Worm (Caenorhabditis elegans) whole organism, young adult: ENCODE measurements around the gene K07E3.1.
A peak's percentile ranks its signal among the peaks of the same experiment; 100 is the strongest.

ENCODE experiments used
- B0035.1 ChIP-seq: sonication (generic microtip); optimal IDR thresholded peaks from 2 replicates; lab custom pipeline; 2016; ENCODE audit warnings: missing genetic modification characterization, mild to moderate bottlenecking, missing compliant biosample characterization, missing genotype, missing genetic modification reagents
- C17E4.6 ChIP-seq: fragments of 200-800 bp; sonication (Bioruptor generic); IDR thresholded peaks from 2 replicates; pipeline ENCODE4 v1.3.6; 2022; ENCODE audit warnings: missing genetic modification reagents, missing genetic modification characterization, missing compliant biosample characterization
- F10E7.11 ChIP-seq: sonication (generic microtip); optimal IDR thresholded peaks from 2 replicates; lab custom pipeline; 2017; ENCODE audit warnings: mild to moderate bottlenecking, missing genetic modification characterization, moderate library complexity, missing compliant biosample characterization
- F57C9.4 ChIP-seq: sonication (generic microtip); optimal IDR thresholded peaks from 2 replicates; lab custom pipeline; 2017; ENCODE audit warnings: mild to moderate bottlenecking, missing genetic modification characterization, missing compliant biosample characterization
- T07F8.4 ChIP-seq: sonication (generic microtip); optimal IDR thresholded peaks from 2 replicates; lab custom pipeline; 2016; ENCODE audit warnings: mild to moderate bottlenecking, missing genetic modification characterization, moderate library complexity, missing compliant biosample characterization
- T26A5.8 ChIP-seq: sonication (generic microtip); optimal IDR thresholded peaks from 2 replicates; lab custom pipeline; 2016; ENCODE audit warnings: missing genetic modification characterization, missing compliant biosample characterization
- Y53F4B.3 ChIP-seq: fragments of 200-800 bp; sonication (Bioruptor generic); IDR thresholded peaks from 2 replicates; pipeline ENCODE4 v1.3.6; 2022; ENCODE audit warnings: missing genetic modification reagents, missing genetic modification characterization, missing compliant biosample characterization
- Y79H2A.3 ChIP-seq: fragments of 200-800 bp; sonication (Bioruptor generic); conservative IDR thresholded peaks from 2 replicates; pipeline ENCODE4 v1.3.6; 2022; ENCODE audit warnings: missing genetic modification reagents, missing genetic modification characterization, missing compliant biosample characterization
- ZK185.1 ChIP-seq: sonication (generic microtip); optimal IDR thresholded peaks from 2 replicates; lab custom pipeline; 2016; ENCODE audit warnings: mild to moderate bottlenecking, missing genetic modification characterization, missing compliant biosample characterization; ENCODE audit not compliant: poor library complexity, severe bottlenecking
- athp-1 ChIP-seq: sonication (generic microtip); optimal IDR thresholded peaks from 2 replicates; lab custom pipeline; 2017; ENCODE audit warnings: mild to moderate bottlenecking, missing genetic modification characterization, missing compliant biosample characterization
- attf-3 ChIP-seq: fragments of 200-800 bp; sonication (Bioruptor generic); conservative IDR thresholded peaks from 2 replicates; pipeline ENCODE4 v1.3.6; 2022; ENCODE audit warnings: missing genetic modification reagents, missing genetic modification characterization, missing compliant biosample characterization
- bed-2 ChIP-seq: fragments of 200-800 bp; sonication (Bioruptor generic); IDR thresholded peaks from 2 replicates; pipeline ENCODE4 v1.3.6; 2022; ENCODE audit warnings: missing genetic modification reagents, missing genetic modification characterization, missing compliant biosample characterization
- dpff-1 ChIP-seq: sonication (generic microtip); optimal IDR thresholded peaks from 2 replicates; lab custom pipeline; 2017; ENCODE audit warnings: mild to moderate bottlenecking, missing genetic modification characterization, missing compliant biosample characterization
- gei-17 ChIP-seq: fragments of 200-800 bp; sonication (Bioruptor generic); optimal IDR thresholded peaks from 2 replicates; lab custom pipeline; 2018; ENCODE audit warnings: mild to moderate bottlenecking, missing genetic modification characterization, missing compliant biosample characterization
- him-1 ChIP-seq: sonication (generic microtip); optimal IDR thresholded peaks from 2 replicates; lab custom pipeline; 2016; ENCODE audit warnings: missing genotype, missing genetic modification reagents, missing genetic modification characterization, missing compliant biosample characterization
- hlh-26 ChIP-seq: fragments of 200-800 bp; sonication (Bioruptor generic); conservative IDR thresholded peaks from 2 replicates; pipeline ENCODE4 v1.3.6; 2022; ENCODE audit warnings: missing genetic modification reagents, missing genetic modification characterization, missing compliant biosample characterization
- lsl-1 ChIP-seq: fragments of 200-800 bp; sonication (Bioruptor generic); optimal IDR thresholded peaks from 2 replicates; lab custom pipeline; 2018; ENCODE audit warnings: mild to moderate bottlenecking, missing genetic modification characterization, moderate library complexity, missing compliant biosample characterization
- lsy-27 ChIP-seq: sonication (generic microtip); optimal IDR thresholded peaks from 2 replicates; lab custom pipeline; 2017; ENCODE audit warnings: missing genetic modification characterization, mild to moderate bottlenecking, missing compliant biosample characterization, antibody characterized with exemption, missing genotype, borderline replicate concordance; ENCODE audit not compliant: insufficient read depth
- madf-6 ChIP-seq: fragments of 200-800 bp; sonication (Bioruptor generic); IDR thresholded peaks from 2 replicates; pipeline ENCODE4 v1.3.6; 2022; ENCODE audit warnings: missing genetic modification reagents, missing genetic modification characterization, missing compliant biosample characterization
- madf-8 ChIP-seq: fragments of 200-800 bp; sonication (Bioruptor generic); conservative IDR thresholded peaks from 2 replicates; pipeline ENCODE4 v1.3.6; 2022; ENCODE audit warnings: missing genetic modification reagents, missing genetic modification characterization, missing compliant biosample characterization
- mcd-1 ChIP-seq: fragments of 200-800 bp; sonication (Bioruptor generic); IDR thresholded peaks from 2 replicates; pipeline ENCODE4 v1.3.6; 2022; ENCODE audit warnings: missing genetic modification reagents, missing genetic modification characterization, missing compliant biosample characterization
- mes-4 ChIP-seq: sonication (generic microtip); optimal IDR thresholded peaks from 2 replicates; lab custom pipeline; 2016; ENCODE audit warnings: missing genotype, missing genetic modification characterization, missing compliant biosample characterization
- nhr-179 ChIP-seq: sonication (generic microtip); optimal IDR thresholded peaks from 2 replicates; lab custom pipeline; 2016; ENCODE audit warnings: mild to moderate bottlenecking, missing genetic modification characterization, missing compliant biosample characterization
- nhr-27 ChIP-seq: fragments of 200-800 bp; sonication (Bioruptor generic); optimal IDR thresholded peaks from 2 replicates; lab custom pipeline; 2018; ENCODE audit warnings: mild to moderate bottlenecking, missing genetic modification characterization, moderate library complexity, missing compliant biosample characterization
- nhr-80 ChIP-seq: sonication (generic microtip); optimal IDR thresholded peaks from 2 replicates; lab custom pipeline; 2016; ENCODE audit warnings: missing genetic modification characterization, missing compliant biosample characterization
- pbrm-1 ChIP-seq: fragments of 200-800 bp; sonication (Bioruptor generic); IDR thresholded peaks from 2 replicates; pipeline ENCODE4 v1.3.6; 2022; ENCODE audit warnings: missing genetic modification reagents, missing genetic modification characterization, missing compliant biosample characterization
- pha-4 ChIP-seq: fragments of 150-350 bp; sonication (generic microtip); optimal IDR thresholded peaks from 2 replicates; lab custom pipeline; 2014; ENCODE audit warnings: missing biosample characterization, missing genetic modification reagents, missing genetic modification characterization
- repo-1 ChIP-seq: sonication (generic microtip); optimal IDR thresholded peaks from 2 replicates; lab custom pipeline; 2017; ENCODE audit warnings: mild to moderate bottlenecking, missing genetic modification characterization, missing compliant biosample characterization
- sdz-38 ChIP-seq: sonication (generic microtip); optimal IDR thresholded peaks from 2 replicates; lab custom pipeline; 2016; ENCODE audit warnings: missing genotype, missing genetic modification characterization, missing compliant biosample characterization
- sea-2 ChIP-seq: fragments of 200-800 bp; sonication (Bioruptor generic); IDR thresholded peaks from 2 replicates; pipeline ENCODE4 v1.3.6; 2022; ENCODE audit warnings: missing genetic modification characterization, missing compliant biosample characterization
- snpc-1.1 ChIP-seq: sonication (generic microtip); optimal IDR thresholded peaks from 2 replicates; lab custom pipeline; 2017; ENCODE audit warnings: missing genetic modification characterization, mild to moderate bottlenecking, missing compliant biosample characterization, antibody characterized with exemption, moderate library complexity, missing genotype, missing genetic modification reagents; ENCODE audit not compliant: insufficient read depth
- snpc-1.3 ChIP-seq: sonication (generic microtip); optimal IDR thresholded peaks from 2 replicates; lab custom pipeline; 2017; ENCODE audit warnings: missing genetic modification characterization, mild to moderate bottlenecking, missing compliant biosample characterization, antibody characterized with exemption, moderate library complexity, missing genotype, missing genetic modification reagents; ENCODE audit not compliant: insufficient read depth
- snpc-3.4 ChIP-seq: sonication (generic microtip); optimal IDR thresholded peaks from 2 replicates; lab custom pipeline; 2017; ENCODE audit warnings: missing genetic modification characterization, mild to moderate bottlenecking, missing compliant biosample characterization, antibody characterized with exemption, moderate library complexity, missing genotype, missing genetic modification reagents
- tbp1 ChIP-seq: fragments of 200-800 bp; sonication (Bioruptor generic); optimal IDR thresholded peaks from 2 replicates; lab custom pipeline; 2018; ENCODE audit warnings: mild to moderate bottlenecking, missing genetic modification characterization, missing compliant biosample characterization
- tbx-9 ChIP-seq: sonication (generic microtip); optimal IDR thresholded peaks from 2 replicates; lab custom pipeline; 2016; ENCODE audit warnings: borderline replicate concordance, missing genetic modification characterization, inconsistent platforms, missing compliant biosample characterization
- xnd-1 ChIP-seq: sonication (generic microtip); optimal IDR thresholded peaks from 2 replicates; lab custom pipeline; 2016; ENCODE audit warnings: missing genotype, missing genetic modification reagents, missing genetic modification characterization, missing compliant biosample characterization
- zfh-2 ChIP-seq: fragments of 200-800 bp; sonication (Bioruptor generic); conservative IDR thresholded peaks from 2 replicates; pipeline ENCODE4 v1.3.6; 2022; ENCODE audit warnings: missing genetic modification reagents, missing genetic modification characterization, missing compliant biosample characterization
- zim-3 ChIP-seq: sonication (generic microtip); optimal IDR thresholded peaks from 2 replicates; lab custom pipeline; 2017; ENCODE audit warnings: mild to moderate bottlenecking, missing genetic modification characterization, moderate library complexity, missing compliant biosample characterization

Gene K07E3.1

DNA sequence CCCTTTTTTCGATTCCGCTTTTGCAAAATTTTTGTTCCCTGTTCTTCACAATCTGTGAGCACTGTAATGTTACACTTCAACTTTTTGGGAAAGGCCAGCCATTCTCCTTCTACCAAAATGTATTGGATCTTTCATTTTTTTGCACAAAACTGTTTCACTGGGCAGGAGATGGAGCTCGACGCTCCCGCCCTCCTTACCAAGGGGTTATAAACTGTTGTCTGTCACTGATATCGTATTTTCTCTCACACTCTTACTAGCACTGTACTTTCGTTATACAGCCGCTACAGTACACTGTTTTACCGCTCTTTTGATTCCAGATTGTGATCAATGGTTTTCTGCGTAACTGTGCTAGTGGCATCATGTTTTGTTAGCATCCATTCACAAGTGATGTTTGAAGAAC is 32.5 kb upstream of the K07E3.1 start, which contains the start of gene C46F2.1:
TSS of gene C46F2.1 (plus strand) at position 301 of the 400 bp plus-strand sequence.
- TF ChIP-seq nhr-27 (no peak), F57C9.4 (tag; lab: Kevin White, UChicago) (no peak), gei-17 (GFP tag; lab: Kevin White, UChicago) (no peak), lsy-27 (no peak), sdz-38 (no peak), madf-8 (no peak), dpff-1 (tag; lab: Kevin White, UChicago) (no peak), nhr-179 (tag; lab: Kevin White, UChicago) (no peak), Y79H2A.3 (no peak), bed-2 (GFP tag; lab: Robert Waterston, UW) (no peak), T07F8.4 (no peak), repo-1 (tag; lab: Kevin White, UChicago) (no peak), C17E4.6 (GFP tag; lab: Robert Waterston, UW) (no peak), lsl-1 (GFP tag; lab: Kevin White, UChicago) (no peak), nhr-80 (tag; lab: Kevin White, UChicago) (no peak), tbp1 (GFP tag; lab: Kevin White, UChicago) (no peak), tbx-9 (no peak), madf-6 (GFP tag; lab: Robert Waterston, UW) (no peak)

DNA sequence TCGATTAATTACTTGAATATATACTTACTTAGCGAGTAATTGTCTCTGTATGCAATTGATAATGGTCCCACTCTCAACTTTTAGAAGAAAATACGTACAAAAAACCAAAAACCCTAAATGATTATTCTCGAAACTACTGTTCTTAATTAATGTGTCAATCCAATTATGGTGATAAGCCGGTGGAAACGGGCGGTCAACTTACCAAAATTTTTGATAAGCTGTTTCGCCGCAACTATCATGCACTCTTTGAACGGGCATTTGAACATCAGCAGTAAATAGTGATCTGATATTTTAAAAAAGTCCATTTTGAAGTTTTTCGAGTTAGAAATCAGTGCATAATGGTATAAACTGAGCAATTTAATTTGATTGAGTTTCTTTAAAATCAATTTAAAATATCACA is 31.9 kb upstream of the K07E3.1 start:
- no peak for TF ChIP-seq Y53F4B.3
- TF ChIP-seq him-1 (tag; lab: Kevin White, UChicago), result no peak
- no peak for TF ChIP-seq zim-3 (tag; lab: Kevin White, UChicago)
- TF ChIP-seq hlh-26, result no peak
- peak; percentile 54 for TF ChIP-seq nhr-80 (tag; lab: Kevin White, UChicago)
- no peak for TF ChIP-seq attf-3 (GFP tag; lab: Robert Waterston, UW)
- no peak for TF ChIP-seq xnd-1 (tag; lab: Kevin White, UChicago)
- TF ChIP-seq, all 124 proteins: peak for 1

DNA sequence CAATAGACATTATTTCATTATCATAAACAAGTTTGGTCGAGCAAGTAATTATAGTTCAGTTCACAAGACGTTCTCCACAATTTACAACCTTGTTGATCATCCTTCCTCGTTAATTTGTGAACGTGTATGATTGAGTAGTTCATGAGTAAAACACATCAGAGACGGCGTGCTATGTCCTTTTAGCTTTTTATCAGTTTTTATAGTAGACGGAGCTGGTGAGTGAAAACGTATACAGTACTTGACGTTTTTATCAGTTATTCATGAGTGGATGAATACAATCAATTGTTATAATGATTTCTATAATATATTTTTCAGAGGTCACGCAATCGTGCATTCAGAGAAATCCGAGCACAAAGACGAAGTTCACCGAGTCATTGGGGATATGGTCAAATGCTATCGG is 31.3 kb upstream of the K07E3.1 start:
- no peak for TF ChIP-seq snpc-1.3
- TF ChIP-seq pbrm-1, result no peak
- TF ChIP-seq xnd-1 (tag; lab: Kevin White, UChicago), result no peak
- no peak for TF ChIP-seq sea-2 (GFP tag; lab: Robert Waterston, UW)
- no peak for TF ChIP-seq B0035.1 (tag; lab: Kevin White, UChicago)
- no peak for TF ChIP-seq F10E7.11 (tag; lab: Kevin White, UChicago)
- TF ChIP-seq athp-1, result no peak
- TF ChIP-seq mes-4, result no peak
- no peak for TF ChIP-seq snpc-3.4
- no peak for TF ChIP-seq him-1 (tag; lab: Kevin White, UChicago)
- TF ChIP-seq snpc-1.1, result no peak

DNA sequence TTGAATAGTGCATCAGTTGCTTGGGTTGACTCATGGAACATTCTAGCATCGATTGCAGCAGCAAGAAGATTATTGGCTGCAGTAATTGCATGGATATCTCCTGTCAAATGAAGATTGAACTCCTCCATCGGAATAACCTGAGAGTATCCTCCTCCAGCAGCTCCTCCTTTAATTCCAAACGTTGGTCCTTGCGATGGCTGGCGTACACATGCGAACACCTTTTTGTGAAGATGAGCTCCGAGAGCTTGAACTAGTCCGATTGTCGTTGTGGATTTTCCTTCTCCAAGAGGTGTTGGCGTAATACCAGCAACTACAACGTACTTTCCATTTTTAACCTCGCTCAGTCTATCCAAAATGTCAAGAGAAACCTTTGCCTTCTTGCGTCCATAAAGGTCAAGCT is 27.5 kb upstream of the K07E3.1 start:
- no peak for TF ChIP-seq ZK185.1 (tag; lab: Kevin White, UChicago)
- TF ChIP-seq T26A5.8, result no peak
- TF ChIP-seq tbp1 (GFP tag; lab: Kevin White, UChicago), result no peak
- TF ChIP-seq mcd-1 (GFP tag; lab: Robert Waterston, UW), result no peak
- no peak for TF ChIP-seq zfh-2 (GFP tag; lab: Robert Waterston, UW)
- no peak for TF ChIP-seq pha-4 (tag; lab: Kevin White, UChicago)
- no peak for TF ChIP-seq madf-6 (GFP tag; lab: Robert Waterston, UW)
- no peak for TF ChIP-seq madf-8
- TF ChIP-seq, all 124 proteins: peak for 0
